Fruit fly (Drosophila melanogaster) whole organism, prepupa: ENCODE results near the gene tap.

Experiments used
- CG10669 ChIP-seq: fragments of 200-800 bp; sonication (Bioruptor generic); optimal IDR thresholded peaks from 3 replicates; lab custom pipeline; 2018; ENCODE audit warnings: missing biosample characterization, mild to moderate bottlenecking, missing genetic modification characterization, moderate library complexity
- CG11294 ChIP-seq: fragments of 200-800 bp; sonication (Bioruptor generic); IDR thresholded peaks from 2 replicates; pipeline ENCODE4 v1.3.6; 2022; ENCODE audit warnings: missing biosample characterization, missing genetic modification characterization
- CG11762 ChIP-seq: fragments of 200-800 bp; sonication (Bioruptor generic); optimal IDR thresholded peaks from 3 replicates; lab custom pipeline; 2016; ENCODE audit warnings: missing biosample characterization, missing genetic modification characterization; ENCODE audit not compliant: insufficient read depth
- CG15336 ChIP-seq: fragments of 200-800 bp; sonication (Bioruptor generic); IDR thresholded peaks from 2 replicates; pipeline ENCODE4 v1.3.6; 2022; ENCODE audit warnings: missing biosample characterization, missing genetic modification characterization
- CG1621 ChIP-seq: fragments of 200-800 bp; sonication (Bioruptor generic); optimal IDR thresholded peaks from 3 replicates; lab custom pipeline; 2018; ENCODE audit warnings: missing biosample characterization, mild to moderate bottlenecking, missing genetic modification characterization
- CG3032 ChIP-seq: fragments of 200-800 bp; optimal IDR thresholded peaks from 2 replicates; lab custom pipeline; 2019; ENCODE audit warnings: missing biosample characterization, mild to moderate bottlenecking, missing genetic modification characterization, moderate library complexity
- CG31627 ChIP-seq: fragments of 200-800 bp; sonication (Bioruptor generic); optimal IDR thresholded peaks from 3 replicates; lab custom pipeline; 2016; ENCODE audit warnings: missing biosample characterization, missing genetic modification characterization
- CG34406 ChIP-seq: fragments of 200-800 bp; sonication (Bioruptor generic); optimal IDR thresholded peaks from 3 replicates; lab custom pipeline; 2016; ENCODE audit warnings: missing biosample characterization, missing genetic modification characterization
- CG4318 ChIP-seq: fragments of 200-800 bp; sonication (Bioruptor generic); optimal IDR thresholded peaks from 3 replicates; lab custom pipeline; 2017; ENCODE audit warnings: missing biosample characterization, mild to moderate bottlenecking, missing genetic modification characterization
- CG6276 ChIP-seq: fragments of 200-800 bp; sonication (Bioruptor generic); optimal IDR thresholded peaks from 2 replicates; lab custom pipeline; 2017; ENCODE audit warnings: missing biosample characterization, mild to moderate bottlenecking, missing genetic modification characterization
- CG6792 ChIP-seq: fragments of 200-800 bp; sonication (Bioruptor generic); optimal IDR thresholded peaks from 3 replicates; lab custom pipeline; 2016; ENCODE audit warnings: missing biosample characterization, missing genetic modification characterization
- CG6808 ChIP-seq: fragments of 200-800 bp; sonication (Bioruptor generic); optimal IDR thresholded peaks from 3 replicates; lab custom pipeline; 2017; ENCODE audit warnings: missing biosample characterization, missing genetic modification characterization, mild to moderate bottlenecking, moderate library complexity, missing genetic modification reagents
- CG7368 ChIP-seq: fragments of 200-800 bp; sonication (Bioruptor generic); optimal IDR thresholded peaks from 3 replicates; lab custom pipeline; 2016; ENCODE audit warnings: missing biosample characterization, missing genetic modification characterization
- CG8632 ChIP-seq: fragments of 200-800 bp; sonication (Bioruptor generic); optimal IDR thresholded peaks from 3 replicates; lab custom pipeline; 2016; ENCODE audit warnings: missing biosample characterization, missing genetic modification characterization
- Eip75B ChIP-seq: fragments of 200-800 bp; sonication (Bioruptor generic); optimal IDR thresholded peaks from 3 replicates; lab custom pipeline; 2016; ENCODE audit warnings: missing biosample characterization, missing genetic modification characterization
- Eip78C ChIP-seq: fragments of 200-800 bp; sonication (Bioruptor generic); peaks from one replicate; lab custom pipeline; 2016; ENCODE audit warnings: missing biosample characterization, missing genetic modification characterization
- Eip93F ChIP-seq: fragments of 200-800 bp; sonication (Bioruptor generic); optimal IDR thresholded peaks from 2 replicates; lab custom pipeline; 2016; ENCODE audit warnings: missing biosample characterization, mild to moderate bottlenecking, missing genetic modification characterization
- Ets21C ChIP-seq: fragments of 200-800 bp; sonication (Bioruptor generic); optimal IDR thresholded peaks from 3 replicates; lab custom pipeline; 2016; ENCODE audit warnings: missing biosample characterization, missing genetic modification characterization
- Ets96B ChIP-seq: fragments of 200-800 bp; optimal IDR thresholded peaks from 2 replicates; lab custom pipeline; 2019; ENCODE audit warnings: missing biosample characterization, mild to moderate bottlenecking, missing genetic modification characterization, moderate library complexity
- Gug ChIP-seq: fragments of 200-800 bp; sonication (Bioruptor generic); IDR thresholded peaks from 2 replicates; pipeline ENCODE4 v1.3.6; 2022; ENCODE audit warnings: missing biosample characterization, missing genetic modification characterization
- Hr4 ChIP-seq: fragments of 200-800 bp; sonication (Bioruptor generic); optimal IDR thresholded peaks from 3 replicates; lab custom pipeline; 2016; ENCODE audit warnings: missing biosample characterization, missing genetic modification characterization
- Lpt ChIP-seq: fragments of 200-800 bp; sonication (Bioruptor generic); optimal IDR thresholded peaks from 3 replicates; lab custom pipeline; 2016; ENCODE audit warnings: missing biosample characterization, missing genetic modification characterization
- OdsH ChIP-seq: fragments of 200-800 bp; sonication (Bioruptor generic); optimal IDR thresholded peaks from 3 replicates; lab custom pipeline; 2016; ENCODE audit warnings: missing biosample characterization, missing genetic modification characterization
- Smox ChIP-seq: fragments of 200-800 bp; sonication (Bioruptor generic); optimal IDR thresholded peaks from 3 replicates; lab custom pipeline; 2016; ENCODE audit warnings: missing biosample characterization, missing genetic modification characterization
- Sox102F ChIP-seq: fragments of 200-800 bp; sonication (Bioruptor generic); optimal IDR thresholded peaks from 2 replicates; lab custom pipeline; 2016; ENCODE audit warnings: missing biosample characterization, mild to moderate bottlenecking, missing genetic modification characterization
- Sox15 ChIP-seq: fragments of 200-800 bp; sonication (Bioruptor generic); optimal IDR thresholded peaks from 3 replicates; lab custom pipeline; 2016; ENCODE audit warnings: missing biosample characterization, missing genetic modification characterization
- achi ChIP-seq: fragments of 200-800 bp; sonication (Bioruptor generic); optimal IDR thresholded peaks from 3 replicates; lab custom pipeline; 2016; ENCODE audit warnings: missing biosample characterization, missing genetic modification characterization
- acj6 ChIP-seq: fragments of 200-800 bp; sonication (Bioruptor generic); optimal IDR thresholded peaks from 3 replicates; lab custom pipeline; 2016; ENCODE audit warnings: missing biosample characterization, missing genetic modification characterization
- cyc ChIP-seq: fragments of 200-800 bp; sonication (Bioruptor generic); optimal IDR thresholded peaks from 3 replicates; lab custom pipeline; 2016; ENCODE audit warnings: missing biosample characterization, missing genetic modification characterization
- dac ChIP-seq: fragments of 200-800 bp; sonication (Bioruptor generic); optimal IDR thresholded peaks from 2 replicates; lab custom pipeline; 2017; ENCODE audit warnings: missing biosample characterization, mild to moderate bottlenecking, missing genetic modification characterization
- dsx ChIP-seq: fragments of 200-800 bp; optimal IDR thresholded peaks from 3 replicates; lab custom pipeline; 2019; ENCODE audit warnings: missing biosample characterization, mild to moderate bottlenecking, missing genetic modification characterization, moderate library complexity; ENCODE audit not compliant: poor library complexity, severe bottlenecking
- eg ChIP-seq: fragments of 200-800 bp; sonication (Bioruptor generic); IDR thresholded peaks from 3 replicates; pipeline ENCODE4 v1.3.6; 2022; ENCODE audit warnings: missing biosample characterization, missing genetic modification characterization
- esn ChIP-seq: fragments of 200-800 bp; sonication (Bioruptor generic); optimal IDR thresholded peaks from 2 replicates; lab custom pipeline; 2016; ENCODE audit warnings: missing biosample characterization, mild to moderate bottlenecking, missing genetic modification characterization, moderate library complexity
- fd59A ChIP-seq: fragments of 200-800 bp; sonication (Bioruptor generic); optimal IDR thresholded peaks from 2 replicates; lab custom pipeline; 2017; ENCODE audit warnings: missing biosample characterization, mild to moderate bottlenecking, missing genetic modification characterization, missing genetic modification reagents
- fd85E ChIP-seq: fragments of 200-800 bp; sonication (Bioruptor generic); optimal IDR thresholded peaks from 3 replicates; lab custom pipeline; 2016; ENCODE audit warnings: missing biosample characterization, missing genetic modification characterization
- lz ChIP-seq: fragments of 200-800 bp; sonication (Bioruptor generic); optimal IDR thresholded peaks from 3 replicates; lab custom pipeline; 2016; ENCODE audit warnings: missing biosample characterization, missing genetic modification characterization
- pdm3 ChIP-seq: fragments of 200-800 bp; sonication (Bioruptor generic); optimal IDR thresholded peaks from 3 replicates; lab custom pipeline; 2016; ENCODE audit warnings: missing biosample characterization, missing genetic modification characterization
- salr ChIP-seq, 2 experiments: fragments of 200-800 bp; sonication (Bioruptor generic); optimal IDR thresholded peaks; 3 replicates each; lab custom pipeline; 2016 to 2018; ENCODE audit warnings: missing biosample characterization in 2 of 2, missing genetic modification characterization in 2 of 2, mild to moderate bottlenecking in 1 of 2
- spab ChIP-seq: fragments of 200-800 bp; sonication (Bioruptor generic); optimal IDR thresholded peaks from 2 replicates; lab custom pipeline; 2017; ENCODE audit warnings: missing biosample characterization, mild to moderate bottlenecking, missing genetic modification characterization, missing genetic modification reagents
- svp ChIP-seq: fragments of 200-800 bp; sonication (Bioruptor generic); peaks from one replicate; lab custom pipeline; 2016; ENCODE audit warnings: missing biosample characterization, missing genetic modification characterization
- topi ChIP-seq: fragments of 200-800 bp; sonication (Bioruptor generic); optimal IDR thresholded peaks from 3 replicates; lab custom pipeline; 2016; ENCODE audit warnings: missing biosample characterization, missing genetic modification characterization
- vri ChIP-seq: fragments of 200-800 bp; sonication (Bioruptor generic); optimal IDR thresholded peaks from 3 replicates; lab custom pipeline; 2016; ENCODE audit warnings: missing biosample characterization, mild to moderate bottlenecking, missing genetic modification characterization

tap gene

DNA sequence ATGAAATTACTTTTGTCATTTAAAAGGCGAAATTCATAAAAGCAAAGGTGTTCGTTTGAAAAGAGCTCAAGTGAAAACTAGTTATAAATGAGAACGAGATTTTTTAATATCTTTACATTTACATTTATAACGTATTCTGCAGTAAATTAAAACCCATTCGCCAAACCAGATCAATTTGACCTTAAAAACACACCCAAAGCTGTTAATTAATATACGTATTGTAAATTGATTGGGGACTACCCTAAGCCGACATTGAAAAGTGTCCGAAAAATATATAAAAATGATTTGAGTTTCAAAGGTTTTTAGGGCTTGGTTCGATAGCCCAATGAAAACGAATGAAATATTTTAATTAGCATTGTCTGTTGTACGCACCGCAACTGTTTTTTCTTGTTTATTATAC, 39.5 kb downstream of the tap start:
- TF ChIP-seq CG11294 = no peak
- TF ChIP-seq Smox (GFP tag; lab: Kevin White, UChicago) = no peak
- no peak for TF ChIP-seq Ets96B (tag; lab: Kevin White, UChicago)
- TF ChIP-seq vri = no peak
- no peak for TF ChIP-seq fd59A
- no peak for TF ChIP-seq Gug (GFP tag; lab: Robert Waterston, UW)

DNA sequence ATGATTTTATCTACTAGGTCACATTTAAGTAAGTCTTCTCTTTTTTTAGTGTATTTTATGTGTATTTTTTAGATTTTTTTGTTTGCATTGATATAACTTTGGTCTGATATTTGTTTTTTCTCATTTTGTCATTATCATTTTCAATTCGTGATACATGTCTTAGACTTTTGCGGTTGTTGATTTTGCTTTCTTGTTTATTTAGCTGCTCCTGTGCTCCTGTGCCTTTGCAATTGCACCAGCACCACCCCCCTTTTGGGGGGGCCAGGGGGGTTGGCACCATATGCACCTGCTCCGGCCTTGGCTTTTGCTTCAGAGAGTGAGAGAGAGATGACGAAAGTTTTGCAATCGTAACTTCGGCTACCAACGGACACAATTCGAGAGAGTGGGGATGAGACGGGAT, 41.4 kb downstream of the tap start:
- peak; percentile 3 for TF ChIP-seq fd59A
- TF ChIP-seq dsx (GFP tag; lab: Kevin White, UChicago) = no peak
- TF ChIP-seq, all 60 proteins: peak for 1

DNA sequence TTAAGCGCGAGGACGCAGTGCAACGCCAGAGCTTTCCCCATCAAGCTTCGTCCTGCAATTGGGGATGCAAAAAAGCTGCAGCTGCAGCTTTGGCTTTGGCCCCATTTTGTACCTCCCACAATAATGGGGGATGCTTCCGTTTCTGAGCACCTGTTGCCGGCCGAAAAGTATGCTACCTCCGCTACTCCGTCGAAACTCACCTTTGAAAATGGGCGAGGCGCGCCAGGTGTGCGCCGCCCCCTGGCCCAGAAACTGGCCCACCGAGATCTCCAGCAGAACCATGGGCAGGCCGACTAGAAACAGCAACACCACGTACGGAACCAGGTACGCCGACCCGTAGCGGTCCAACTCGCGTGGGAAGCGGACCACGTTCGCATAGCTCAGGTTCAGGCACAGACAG, 41.9 kb downstream of the tap start:
- TF ChIP-seq Eip75B = no peak
- no peak for TF ChIP-seq Lpt (GFP tag; lab: Kevin White, UChicago)
- no peak for TF ChIP-seq salr (GFP tag; optimal IDR thresholded peaks at IDR 0.05; lab: Kevin White, UChicago)
- TF ChIP-seq CG8632 = no peak
- no peak for TF ChIP-seq Sox102F
- TF ChIP-seq CG6792 (GFP tag; lab: Kevin White, UChicago) = no peak
- no peak for TF ChIP-seq CG34406 (GFP tag; lab: Kevin White, UChicago)
- TF ChIP-seq spab (GFP tag; lab: Kevin White, UChicago) = no peak
- no peak for TF ChIP-seq CG15336 (GFP tag; lab: Robert Waterston, UW)
- no peak for TF ChIP-seq CG6808 (GFP tag; lab: Kevin White, UChicago)
- no peak for TF ChIP-seq lz (GFP tag; lab: Kevin White, UChicago)
- TF ChIP-seq dac (GFP tag; lab: Kevin White, UChicago) = no peak

DNA sequence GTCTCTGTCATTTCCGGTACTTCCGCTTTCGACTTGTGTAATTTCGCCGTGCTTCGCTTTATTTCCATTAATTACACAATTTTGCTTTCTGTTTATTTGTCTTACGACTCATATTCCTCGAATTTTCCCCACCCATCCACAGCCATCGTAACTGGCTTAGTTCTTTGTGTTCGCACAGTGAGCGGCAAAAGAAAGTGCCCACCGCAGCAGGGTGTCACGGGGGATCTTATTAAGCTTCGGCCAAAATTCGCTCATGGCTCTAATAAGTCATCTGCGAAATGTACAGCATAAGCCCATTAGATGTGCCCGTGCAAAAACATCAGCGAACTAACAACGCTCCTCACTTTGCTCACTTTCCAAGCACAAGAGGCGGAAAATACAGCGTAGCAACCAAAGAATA, 42.9 kb downstream of the tap start:
- TF ChIP-seq CG10669 (GFP tag; lab: Kevin White, UChicago) = no peak
- TF ChIP-seq CG11762 (GFP tag; lab: Kevin White, UChicago) = no peak

DNA sequence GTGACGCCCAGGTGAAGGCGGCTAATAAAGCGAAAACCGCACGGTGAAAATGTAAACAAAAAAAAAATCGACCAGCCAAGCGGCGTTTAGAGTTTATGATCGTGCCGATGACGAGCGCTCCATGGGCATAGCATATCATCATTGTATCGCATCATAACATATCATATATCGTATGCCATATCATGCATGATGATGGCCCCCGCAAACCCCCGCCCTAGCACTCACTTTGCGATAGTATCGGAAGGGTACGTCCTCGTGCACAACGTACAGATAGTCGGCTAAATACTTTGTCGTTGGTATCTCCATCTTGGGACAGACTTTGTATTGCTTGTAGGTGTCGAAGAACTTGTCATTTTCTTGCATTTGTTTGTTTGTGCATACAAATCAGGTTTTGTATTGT, 43.8 kb downstream of the tap start:
- TF ChIP-seq dac (GFP tag; lab: Kevin White, UChicago) (no peak), Hr4 (GFP tag; lab: Kevin White, UChicago) (no peak), Sox102F (no peak), dsx (GFP tag; lab: Kevin White, UChicago) (peak; percentile 80), Ets96B (tag; lab: Kevin White, UChicago) (no peak)

DNA sequence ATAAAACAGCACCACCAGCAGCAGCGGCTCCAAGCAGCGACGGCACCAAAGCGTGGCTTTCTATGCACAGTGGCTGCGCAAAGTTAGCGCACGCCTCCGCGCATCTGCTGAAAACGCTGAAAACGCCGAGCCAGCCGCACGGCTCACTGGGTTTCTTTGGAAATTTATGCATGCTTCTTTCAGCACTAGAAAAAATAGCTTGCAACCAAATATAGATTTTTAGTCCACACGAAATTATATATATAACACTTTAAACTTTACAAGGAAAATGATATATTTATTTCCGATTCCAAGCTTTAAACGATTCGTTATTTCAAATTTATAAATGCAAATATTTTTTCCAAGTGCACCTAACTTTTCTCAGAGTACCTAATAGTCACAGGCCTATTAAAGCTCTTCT, 45.2 kb downstream of the tap start:
- TF ChIP-seq CG31627 (no peak), CG4318 (peak; percentile 41), Lpt (GFP tag; lab: Kevin White, UChicago) (no peak), CG3032 (tag; lab: Kevin White, UChicago) (no peak), CG34406 (GFP tag; lab: Kevin White, UChicago) (no peak), achi (GFP tag; lab: Kevin White, UChicago) (peak; percentile 33), lz (GFP tag; lab: Kevin White, UChicago) (no peak), fd85E (GFP tag; lab: Kevin White, UChicago) (no peak), CG11294 (no peak), eg (GFP tag; lab: Robert Waterston, UW) (no peak), acj6 (no peak), Eip75B (no peak), OdsH (GFP tag; lab: Kevin White, UChicago) (peak; percentile 33), pdm3 (GFP tag; lab: Kevin White, UChicago) (no peak), CG8632 (no peak), CG1621 (tag; lab: Kevin White, UChicago) (no peak), CG6276 (no peak), CG15336 (GFP tag; lab: Robert Waterston, UW) (peak; percentile 66), topi (GFP tag; lab: Kevin White, UChicago) (no peak), CG11762 (GFP tag; lab: Kevin White, UChicago) (no peak), Ets21C (GFP tag; lab: Kevin White, UChicago) (no peak), cyc (GFP tag; lab: Kevin White, UChicago) (no peak), CG10669 (GFP tag; lab: Kevin White, UChicago) (no peak), Eip78C (GFP tag; lab: Kevin White, UChicago) (peak; percentile 68), svp (GFP tag; lab: Kevin White, UChicago) (peak; percentile 28), esn (GFP tag; lab: Kevin White, UChicago) (no peak), Eip93F (GFP tag; lab: Kevin White, UChicago) (no peak), Sox15 (GFP tag; lab: Kevin White, UChicago) (no peak), CG7368 (GFP tag; lab: Kevin White, UChicago) (no peak)
